Fruit fly (Drosophila melanogaster): ENCODE results near the gene Eaf6.

Gene Eaf6

dm6 chr3L:5576543-5576942 lies 31.6 kb downstream of the Eaf6 start:
- no peak for TF ChIP-seq Hr83 (GFP tag; optimal IDR thresholded peaks at IDR 0.05; ENCODE audit: poor library complexity, severe bottlenecking)
- no peak for TF ChIP-seq Hnf4 (GFP tag; optimal IDR thresholded peaks at IDR 0.05)
- no peak for TF ChIP-seq brk (GFP tag; optimal IDR thresholded peaks at IDR 0.05)
- TF ChIP-seq dl (GFP tag; optimal IDR thresholded peaks at IDR 0.05; ENCODE audit: insufficient read depth in 1 of 2, partially characterized antibody in 2 of 2) = no peak
- TF ChIP-seq Sp1 (GFP tag; optimal IDR thresholded peaks at IDR 0.05) = no peak

dm6 chr3L:5575524-5575923 lies 32.6 kb downstream of the Eaf6 start:
- TF ChIP-seq CG32264 (GFP tag; optimal IDR thresholded peaks at IDR 0.05) (no peak), Rel (GFP tag; optimal IDR thresholded peaks at IDR 0.05) (no peak), Rel (tag; optimal IDR thresholded peaks at IDR 0.05) (peak; percentile 82)

dm6 chr3L:5571051-5571450 lies 37.0 kb downstream of the Eaf6 start:
- TF ChIP-seq jim (GFP tag; optimal IDR thresholded peaks at IDR 0.05) (peak; percentile 20), dl (GFP tag; optimal IDR thresholded peaks at IDR 0.05; ENCODE audit: insufficient read depth in 1 of 2, partially characterized antibody in 2 of 2) (no peak), Sp1 (GFP tag; optimal IDR thresholded peaks at IDR 0.05) (peak; percentile 37), brk (GFP tag; optimal IDR thresholded peaks at IDR 0.05) (peak; percentile 20), Myc (optimal IDR thresholded peaks at IDR 0.05) (no peak), br (GFP tag; optimal IDR thresholded peaks at IDR 0.05) (no peak), woc (GFP tag; optimal IDR thresholded peaks at IDR 0.05) (no peak), Vsx2 (GFP tag; optimal IDR thresholded peaks at IDR 0.05; ENCODE audit: partially characterized antibody) (no peak), CrebA (GFP tag; optimal IDR thresholded peaks at IDR 0.05; ENCODE audit: borderline replicate concordance) (no peak), usp (GFP tag; optimal IDR thresholded peaks at IDR 0.05) (no peak), Dif (GFP tag; optimal IDR thresholded peaks at IDR 0.05; ENCODE audit: partially characterized antibody) (no peak), psq (GFP tag; optimal IDR thresholded peaks at IDR 0.05) (peak; percentile 43), Hnf4 (GFP tag; optimal IDR thresholded peaks at IDR 0.05) (no peak)

- TF ChIP-seq Dfd (GFP tag; optimal IDR thresholded peaks at IDR 0.05) (no peak), Dif (GFP tag; optimal IDR thresholded peaks at IDR 0.05; ENCODE audit: partially characterized antibody) (no peak), Mio (GFP tag; optimal IDR thresholded peaks at IDR 0.05) (no peak), Rel (GFP tag; optimal IDR thresholded peaks at IDR 0.05) (no peak), Rel (tag; optimal IDR thresholded peaks at IDR 0.05) (no peak), dl (GFP tag; optimal IDR thresholded peaks at IDR 0.05; ENCODE audit: insufficient read depth in 1 of 2, partially characterized antibody in 2 of 2) (no peak), rgr (GFP tag; optimal IDR thresholded peaks at IDR 0.05) (no peak), CG32264 (GFP tag; optimal IDR thresholded peaks at IDR 0.05) (no peak), woc (GFP tag; optimal IDR thresholded peaks at IDR 0.05) (no peak), jim (GFP tag; optimal IDR thresholded peaks at IDR 0.05) (no peak), pan (optimal IDR thresholded peaks at IDR 0.05) (no peak), ey (GFP tag; optimal IDR thresholded peaks at IDR 0.05) (no peak), Myc (optimal IDR thresholded peaks at IDR 0.05) (no peak), sage (GFP tag; optimal IDR thresholded peaks at IDR 0.05) (no peak), GATAd (GFP tag; optimal IDR thresholded peaks at IDR 0.05) (no peak), HLH106 (tag; optimal IDR thresholded peaks at IDR 0.05) (no peak), Abd-B (GFP tag; optimal IDR thresholded peaks at IDR 0.05) (no peak), tai (GFP tag; optimal IDR thresholded peaks at IDR 0.05) (no peak), CrebA (GFP tag; optimal IDR thresholded peaks at IDR 0.05; ENCODE audit: borderline replicate concordance) (no peak)
Observed at dm6 chr3L:5569724-5570123, 38.4 kb downstream of the Eaf6 start.

- TF ChIP-seq psq (GFP tag; optimal IDR thresholded peaks at IDR 0.05) (no peak), br (GFP tag; optimal IDR thresholded peaks at IDR 0.05) (no peak), sv (GFP tag; optimal IDR thresholded peaks at IDR 0.05) (no peak), N (GFP tag; optimal IDR thresholded peaks at IDR 0.05) (no peak), foxo (GFP tag; optimal IDR thresholded peaks at IDR 0.05) (no peak), tai (GFP tag; optimal IDR thresholded peaks at IDR 0.05) (no peak), Dif (GFP tag; optimal IDR thresholded peaks at IDR 0.05; ENCODE audit: partially characterized antibody) (no peak), CG32264 (GFP tag; optimal IDR thresholded peaks at IDR 0.05) (no peak), Dfd (GFP tag; optimal IDR thresholded peaks at IDR 0.05) (no peak), ey (GFP tag; optimal IDR thresholded peaks at IDR 0.05) (no peak), Jra (GFP tag; optimal IDR thresholded peaks at IDR 0.05) (no peak), sage (GFP tag; optimal IDR thresholded peaks at IDR 0.05) (no peak), HLH106 (tag; optimal IDR thresholded peaks at IDR 0.05) (no peak), woc (GFP tag; optimal IDR thresholded peaks at IDR 0.05) (no peak), Mio (GFP tag; optimal IDR thresholded peaks at IDR 0.05) (no peak), Hr78 (GFP tag; optimal IDR thresholded peaks at IDR 0.05) (no peak), CG9705 (GFP tag; optimal IDR thresholded peaks at IDR 0.05) (no peak), Hr83 (GFP tag; optimal IDR thresholded peaks at IDR 0.05; ENCODE audit: poor library complexity, severe bottlenecking) (no peak), GATAd (GFP tag; optimal IDR thresholded peaks at IDR 0.05) (no peak), dmrt93B (GFP tag; optimal IDR thresholded peaks at IDR 0.05) (no peak)
Observed at dm6 chr3L:5568361-5568760, 39.7 kb downstream of the Eaf6 start.
